Worm (Caenorhabditis elegans) whole organism, late embryonic: ENCODE results near the gene far-5.

Experiments
- C08G9.2 ChIP-seq: sonication (generic microtip); optimal IDR thresholded peaks from 2 replicates; lab custom pipeline; 2016; ENCODE audit warnings: mild to moderate bottlenecking, missing genetic modification characterization, moderate library complexity, missing compliant biosample characterization
- C38D4.7 ChIP-seq: fragments of 200-800 bp; sonication (Bioruptor generic); optimal IDR thresholded peaks from 2 replicates; lab custom pipeline; 2018; ENCODE audit warnings: mild to moderate bottlenecking, missing genetic modification characterization, moderate library complexity, missing compliant biosample characterization
- F13H6.1 ChIP-seq: sonication (generic microtip); optimal IDR thresholded peaks from 2 replicates; lab custom pipeline; 2016; ENCODE audit warnings: missing genetic modification characterization, missing compliant biosample characterization
- K02D7.2 ChIP-seq: sonication (generic microtip); optimal IDR thresholded peaks from 2 replicates; lab custom pipeline; 2017; ENCODE audit warnings: mild to moderate bottlenecking, missing genetic modification characterization, missing compliant biosample characterization
- ahr-1 ChIP-seq: sonication (generic microtip); optimal IDR thresholded peaks from 2 replicates; lab custom pipeline; 2016; ENCODE audit warnings: missing genetic modification characterization, missing compliant biosample characterization
- ceh-18 ChIP-seq: sonication (generic microtip); optimal IDR thresholded peaks from 2 replicates; lab custom pipeline; 2016; ENCODE audit warnings: missing genetic modification characterization, missing compliant biosample characterization
- ceh-22 ChIP-seq: sonication (generic microtip); optimal IDR thresholded peaks from 2 replicates; lab custom pipeline; 2017; ENCODE audit warnings: missing biosample characterization, missing genetic modification characterization
- ceh-24 ChIP-seq: sonication (generic microtip); optimal IDR thresholded peaks from 2 replicates; lab custom pipeline; 2016; ENCODE audit warnings: mild to moderate bottlenecking, missing genetic modification characterization, missing compliant biosample characterization
- ceh-30 ChIP-seq: fragments of 150-350 bp; optimal IDR thresholded peaks from 2 replicates; lab custom pipeline; 2014; ENCODE audit warnings: missing biosample characterization, missing genetic modification characterization
- ceh-34 ChIP-seq: sonication (generic microtip); optimal IDR thresholded peaks from 2 replicates; lab custom pipeline; 2016; ENCODE audit warnings: mild to moderate bottlenecking, missing genetic modification characterization, missing compliant biosample characterization
- che-1 ChIP-seq: sonication (generic microtip); optimal IDR thresholded peaks from 2 replicates; lab custom pipeline; 2016; ENCODE audit warnings: mild to moderate bottlenecking, missing genetic modification characterization, missing compliant biosample characterization
- dve-1 ChIP-seq: sonication (generic microtip); optimal IDR thresholded peaks from 2 replicates; lab custom pipeline; 2017; ENCODE audit warnings: antibody characterized with exemption, mild to moderate bottlenecking, missing genetic modification characterization, missing compliant biosample characterization
- elt-2 ChIP-seq: sonication (generic microtip); optimal IDR thresholded peaks from 2 replicates; lab custom pipeline; 2016; ENCODE audit warnings: missing genetic modification reagents, missing genetic modification characterization, missing compliant biosample characterization
- elt-4 ChIP-seq: sonication (generic microtip); optimal IDR thresholded peaks from 2 replicates; lab custom pipeline; 2016; ENCODE audit warnings: missing genetic modification characterization, missing compliant biosample characterization
- eyg-1 ChIP-seq: sonication (generic microtip); optimal IDR thresholded peaks from 2 replicates; lab custom pipeline; 2016; ENCODE audit warnings: missing genotype, missing genetic modification characterization, missing compliant biosample characterization
- fkh-10 ChIP-seq: fragments of 150-350 bp; optimal IDR thresholded peaks from 2 replicates; lab custom pipeline; 2014; ENCODE audit warnings: missing biosample characterization, missing genetic modification reagents, missing genetic modification characterization
- fkh-6 ChIP-seq: sonication (generic microtip); optimal IDR thresholded peaks from 2 replicates; lab custom pipeline; 2016; ENCODE audit warnings: missing genetic modification characterization, missing compliant biosample characterization
- gmeb-2 ChIP-seq: sonication (generic microtip); optimal IDR thresholded peaks from 2 replicates; lab custom pipeline; 2016; ENCODE audit warnings: missing genetic modification characterization, inconsistent platforms, missing compliant biosample characterization
- hlh-13 ChIP-seq: fragments of 200-800 bp; sonication (Bioruptor generic); optimal IDR thresholded peaks from 2 replicates; lab custom pipeline; 2018; ENCODE audit warnings: mild to moderate bottlenecking, missing genetic modification characterization, missing compliant biosample characterization
- hlh-15 ChIP-seq: sonication (generic microtip); optimal IDR thresholded peaks from 2 replicates; lab custom pipeline; 2016; ENCODE audit warnings: missing genetic modification characterization, missing compliant biosample characterization
- hlh-30 ChIP-seq: sonication (generic microtip); optimal IDR thresholded peaks from 2 replicates; lab custom pipeline; 2017; ENCODE audit warnings: antibody characterized with exemption, missing genetic modification characterization, missing compliant biosample characterization; ENCODE audit not compliant: insufficient read depth
- lim-6 ChIP-seq: sonication (generic microtip); optimal IDR thresholded peaks from 2 replicates; lab custom pipeline; 2016; ENCODE audit warnings: missing genetic modification characterization, missing compliant biosample characterization
- mec-3 ChIP-seq: sonication (generic microtip); optimal IDR thresholded peaks from 2 replicates; lab custom pipeline; 2016; ENCODE audit warnings: borderline replicate concordance, missing genetic modification characterization, missing compliant biosample characterization
- nfya-1 ChIP-seq: sonication (generic microtip); optimal IDR thresholded peaks from 2 replicates; lab custom pipeline; 2017; ENCODE audit warnings: missing genetic modification characterization, mild to moderate bottlenecking, missing compliant biosample characterization, antibody characterized with exemption, moderate library complexity
- nhr-11 ChIP-seq: fragments of 150-350 bp; optimal IDR thresholded peaks from 2 replicates; lab custom pipeline; 2014; ENCODE audit warnings: missing biosample characterization, missing genetic modification characterization
- nhr-232 ChIP-seq: sonication (generic microtip); optimal IDR thresholded peaks from 2 replicates; lab custom pipeline; 2016; ENCODE audit warnings: missing genetic modification characterization, missing compliant biosample characterization
- npax-4 ChIP-seq: sonication (generic microtip); optimal IDR thresholded peaks from 2 replicates; lab custom pipeline; 2016; ENCODE audit warnings: missing genetic modification characterization, missing compliant biosample characterization
- odd-2 ChIP-seq: sonication (generic microtip); optimal IDR thresholded peaks from 2 replicates; lab custom pipeline; 2017; ENCODE audit warnings: antibody characterized with exemption, mild to moderate bottlenecking, missing genetic modification characterization, missing compliant biosample characterization
- pag-3 ChIP-seq: sonication (generic microtip); optimal IDR thresholded peaks from 2 replicates; lab custom pipeline; 2016; ENCODE audit warnings: missing compliant biosample characterization, missing genetic modification characterization, borderline replicate concordance
- pax-1 ChIP-seq: fragments of 150-350 bp; optimal IDR thresholded peaks from 2 replicates; lab custom pipeline; 2014; ENCODE audit warnings: missing biosample characterization, missing genetic modification characterization
- pha-4 ChIP-seq: fragments of 150-350 bp; optimal IDR thresholded peaks from 2 replicates; lab custom pipeline; 2018; ENCODE audit warnings: missing biosample characterization, missing genetic modification reagents, missing genetic modification characterization
- pqm-1 ChIP-seq: sonication (generic microtip); optimal IDR thresholded peaks from 2 replicates; lab custom pipeline; 2016; ENCODE audit warnings: missing genetic modification characterization, missing compliant biosample characterization
- ref-2 ChIP-seq: sonication (generic microtip); optimal IDR thresholded peaks from 2 replicates; lab custom pipeline; 2016; ENCODE audit warnings: missing genetic modification characterization, missing compliant biosample characterization
- sdc-2 ChIP-seq: sonication (generic microtip); optimal IDR thresholded peaks from 2 replicates; lab custom pipeline; 2016; ENCODE audit warnings: missing genotype, missing genetic modification characterization, missing compliant biosample characterization
- sox-2 ChIP-seq: fragments of 200-800 bp; sonication (Bioruptor generic); IDR thresholded peaks from 2 replicates; pipeline ENCODE4 v1.3.6; 2022; ENCODE audit warnings: missing genetic modification reagents, missing genetic modification characterization, missing compliant biosample characterization
- sox-4 ChIP-seq: sonication (generic microtip); optimal IDR thresholded peaks from 2 replicates; lab custom pipeline; 2017; ENCODE audit warnings: mild to moderate bottlenecking, missing genetic modification characterization, inconsistent platforms, missing compliant biosample characterization
- tbx-2 ChIP-seq: sonication (generic microtip); optimal IDR thresholded peaks from 2 replicates; lab custom pipeline; 2016; ENCODE audit warnings: missing genetic modification characterization, missing compliant biosample characterization
- ttx-3 ChIP-seq: sonication (generic microtip); optimal IDR thresholded peaks from 2 replicates; lab custom pipeline; 2016; ENCODE audit warnings: missing genetic modification reagents, missing genetic modification characterization, missing compliant biosample characterization
- unc-3 ChIP-seq, 2 experiments: fragments of 200-800 bp in 1 of 2; sonication (Bioruptor generic) in 1 of 2; sonication (generic microtip) in 1 of 2; conservative IDR thresholded peaks in 1 of 2; optimal IDR thresholded peaks in 1 of 2; 2 replicates each; pipeline versions ENCODE4 v1.3.6 to Lab custom; 2016 to 2022; ENCODE audit warnings: missing compliant biosample characterization in 2 of 2, missing genetic modification characterization in 2 of 2, missing genetic modification reagents in 1 of 2
- unc-55 ChIP-seq: sonication (generic microtip); optimal IDR thresholded peaks from 2 replicates; lab custom pipeline; 2017; ENCODE audit warnings: missing biosample characterization, missing genetic modification reagents, missing genetic modification characterization
- zip-5 ChIP-seq: sonication (generic microtip); optimal IDR thresholded peaks from 2 replicates; lab custom pipeline; 2016; ENCODE audit warnings: missing genetic modification characterization, missing compliant biosample characterization
- ztf-16 ChIP-seq: sonication (generic microtip); optimal IDR thresholded peaks from 2 replicates; lab custom pipeline; 2017; ENCODE audit warnings: missing genetic modification characterization, missing compliant biosample characterization

far-5 gene

ce11 chrV:13003378-13003777 is 8.0 kb downstream of the far-5 start (continued):
- TF ChIP-seq eyg-1 (tag; lab: Kevin White, UChicago), result peak; percentile 65
- peak; percentile 83 for TF ChIP-seq F13H6.1
- peak; percentile 76 for TF ChIP-seq sdc-2 (tag; lab: Kevin White, UChicago)
- TF ChIP-seq ttx-3 (tag; lab: Kevin White, UChicago), result peak; percentile 74
- TF ChIP-seq pqm-1 (tag; lab: Kevin White, UChicago), result peak; percentile 62
- TF ChIP-seq unc-55 (GFP tag; lab: Kevin White, UChicago), result no peak
- TF ChIP-seq ceh-18 (tag; lab: Kevin White, UChicago), result peak; percentile 82
- no peak for TF ChIP-seq elt-4 (tag; lab: Kevin White, UChicago)
- peak; percentile 83 for TF ChIP-seq C08G9.2 (tag; lab: Kevin White, UChicago)
- TF ChIP-seq C38D4.7 (GFP tag; lab: Kevin White, UChicago), result peak; percentile 85
- peak; percentile 81 for TF ChIP-seq unc-3 (GFP tag; conservative IDR thresholded peaks at IDR 0.05; lab: Robert Waterston, UW)
- peak; percentile 69 for TF ChIP-seq unc-3 (tag; optimal IDR thresholded peaks at IDR 0.05; lab: Kevin White, UChicago)
- no peak for TF ChIP-seq fkh-10 (GFP tag; lab: Kevin White, UChicago)
- TF ChIP-seq hlh-13 (GFP tag; lab: Kevin White, UChicago), result peak; percentile 78
- TF ChIP-seq nfya-1 (tag; lab: Kevin White, UChicago), result peak; percentile 47
- peak; percentile 66 for TF ChIP-seq pag-3
- TF ChIP-seq K02D7.2 (tag; lab: Kevin White, UChicago), result peak; percentile 86
- TF ChIP-seq sox-2 (GFP tag; lab: Robert Waterston, UW), result peak; percentile 71
- TF ChIP-seq hlh-30 (tag; lab: Kevin White, UChicago), result peak; percentile 12
- peak; percentile 90 for TF ChIP-seq ztf-16 (tag; lab: Kevin White, UChicago)
- peak; percentile 89 for TF ChIP-seq sox-4
- peak; percentile 55 for TF ChIP-seq ahr-1 (tag; lab: Kevin White, UChicago)
- peak; percentile 55 for TF ChIP-seq ceh-24 (tag; lab: Kevin White, UChicago)
- peak; percentile 27 for TF ChIP-seq hlh-15 (tag; lab: Kevin White, UChicago)
- peak; percentile 11 for TF ChIP-seq odd-2 (tag; lab: Kevin White, UChicago)
- peak; percentile 80 for TF ChIP-seq gmeb-2 (tag; lab: Kevin White, UChicago)
- TF ChIP-seq ceh-34, result peak; percentile 86
- peak; percentile 49 for TF ChIP-seq lim-6 (tag; lab: Kevin White, UChicago)
- TF ChIP-seq nhr-11 (tag; lab: Kevin White, UChicago), result no peak

- TF ChIP-seq sdc-2 (tag; lab: Kevin White, UChicago), result no peak
- TF ChIP-seq ceh-24 (tag; lab: Kevin White, UChicago), result no peak
- no peak for TF ChIP-seq pha-4 (tag; lab: Kevin White, UChicago)
- no peak for TF ChIP-seq pag-3
- no peak for TF ChIP-seq che-1 (tag; lab: Kevin White, UChicago)
- no peak for TF ChIP-seq tbx-2 (tag; lab: Kevin White, UChicago)
- TF ChIP-seq lim-6 (tag; lab: Kevin White, UChicago), result no peak
- TF ChIP-seq ceh-30 (tag; lab: Kevin White, UChicago), result no peak
- no peak for TF ChIP-seq sox-4
- TF ChIP-seq mec-3 (tag; lab: Kevin White, UChicago), result no peak
- TF ChIP-seq dve-1 (tag; lab: Kevin White, UChicago), result no peak
Observed at ce11 chrV:13004374-13004773, 9.0 kb downstream of the far-5 start.

- no peak for TF ChIP-seq ceh-30 (tag; lab: Kevin White, UChicago)
- TF ChIP-seq ahr-1 (tag; lab: Kevin White, UChicago), result no peak
- TF ChIP-seq sox-4, result no peak
- TF ChIP-seq C08G9.2 (tag; lab: Kevin White, UChicago), result no peak
- TF ChIP-seq eyg-1 (tag; lab: Kevin White, UChicago), result no peak
- no peak for TF ChIP-seq ref-2
- TF ChIP-seq fkh-6 (tag; lab: Kevin White, UChicago), result no peak
- TF ChIP-seq nhr-232 (tag; lab: Kevin White, UChicago), result no peak
- TF ChIP-seq ceh-22 (tag; lab: Kevin White, UChicago), result no peak
- no peak for TF ChIP-seq npax-4 (tag; lab: Kevin White, UChicago)
- TF ChIP-seq zip-5 (tag; lab: Kevin White, UChicago), result no peak
- no peak for TF ChIP-seq pax-1 (tag; lab: Kevin White, UChicago)
- TF ChIP-seq elt-2 (tag; lab: Kevin White, UChicago), result no peak
Observed at ce11 chrV:13006754-13007153, 11.4 kb downstream of the far-5 start.
